Fruit fly (Drosophila melanogaster) whole organism, embryonic: ENCODE results near the gene Xe7.

Experiments
- CG16779 ChIP-seq: fragments of 200-800 bp; sonication (Bioruptor generic); IDR thresholded peaks from 2 replicates; pipeline ENCODE4 v1.3.6; 2022; ENCODE audit warnings: missing biosample characterization, missing genetic modification characterization
- CG2202 ChIP-seq: fragments of 200-800 bp; sonication (Bioruptor generic); optimal IDR thresholded peaks from 2 replicates; lab custom pipeline; 2018; ENCODE audit warnings: missing biosample characterization, mild to moderate bottlenecking, missing genetic modification characterization
- CG7928 ChIP-seq: fragments of 200-800 bp; sonication (Bioruptor generic); optimal IDR thresholded peaks from 2 replicates; lab custom pipeline; 2017; ENCODE audit warnings: missing biosample characterization, mild to moderate bottlenecking, missing genetic modification characterization
- MESR4 ChIP-seq: fragments of 200-800 bp; sonication (Bioruptor generic); optimal IDR thresholded peaks from 2 replicates; lab custom pipeline; 2018; ENCODE audit warnings: missing biosample characterization, mild to moderate bottlenecking, missing genetic modification characterization, moderate library complexity
- kni ChIP-seq: fragments of 200-800 bp; sonication (Bioruptor generic); optimal IDR thresholded peaks from 3 replicates; lab custom pipeline; 2017; ENCODE audit warnings: mild to moderate bottlenecking, missing biosample characterization, missing genetic modification reagents, missing genetic modification characterization
- repo ChIP-seq: fragments of 200-800 bp; sonication (Bioruptor generic); optimal IDR thresholded peaks from 2 replicates; lab custom pipeline; 2016; ENCODE audit warnings: missing biosample characterization, missing genetic modification characterization
- trh ChIP-seq: fragments of 200-800 bp; sonication (Bioruptor generic); optimal IDR thresholded peaks from 2 replicates; lab custom pipeline; 2016; ENCODE audit warnings: missing biosample characterization, missing genetic modification characterization

- TF ChIP-seq CG2202 (tag; lab: Kevin White, UChicago): peak; percentile 27
- no peak for TF ChIP-seq trh
- TF ChIP-seq repo: peak; percentile 46
- TF ChIP-seq kni: peak; percentile 34
- TF ChIP-seq CG7928: no peak
- no peak for TF ChIP-seq CG16779 (GFP tag; lab: Robert Waterston, UW)
- no peak for TF ChIP-seq MESR4 (GFP tag; lab: Kevin White, UChicago)
Observed at dm6 chr3R:5620387-5620956, 48.7 kb downstream of the Xe7 start.
